Worm (Caenorhabditis elegans): Measurements from ENCODE around the gene F41H10.2.

DNA sequence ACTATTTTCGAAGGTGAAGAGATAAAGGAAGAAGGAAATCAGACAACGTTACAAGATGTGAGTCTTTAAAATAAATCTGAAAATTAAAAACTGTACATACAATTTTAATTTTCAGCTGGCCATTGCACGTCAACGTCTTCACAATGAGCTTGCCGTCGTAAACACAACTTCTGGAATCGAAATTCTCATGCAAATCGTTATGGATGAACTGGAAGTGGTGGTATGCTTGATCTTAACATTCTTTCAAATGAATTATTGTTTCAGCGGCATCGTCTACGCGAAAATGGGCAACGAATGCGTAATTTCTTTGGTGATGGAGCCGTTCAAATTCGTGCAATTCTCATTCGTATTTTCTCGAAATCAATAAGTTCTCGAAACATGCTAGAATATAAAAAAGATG is 26.9 kb upstream of the F41H10.2 start:
- TF ChIP-seq dao-5 (tag; optimal IDR thresholded peaks at IDR 0.05) (no peak), him-1 (tag; optimal IDR thresholded peaks at IDR 0.05) (no peak)
